Worm (Caenorhabditis elegans) whole organism, L3 larva: ENCODE data around the gene T16A9.3.

Experiments used
- R02D3.7 ChIP-seq: fragments of 150-350 bp; optimal IDR thresholded peaks from 2 replicates; lab custom pipeline; 2014; ENCODE audit warnings: missing biosample characterization, missing genetic modification characterization
- ZK546.5 ChIP-seq: sonication (generic microtip); optimal IDR thresholded peaks from 2 replicates; lab custom pipeline; 2017; ENCODE audit warnings: missing biosample characterization, missing genetic modification characterization
- aly-2 ChIP-seq: fragments of 150-350 bp; optimal IDR thresholded peaks from 2 replicates; lab custom pipeline; 2014; ENCODE audit warnings: missing biosample characterization, missing genetic modification characterization
- ama-1 ChIP-seq: fragments of 150-350 bp; optimal IDR thresholded peaks from 2 replicates; lab custom pipeline; 2018
- ceh-16 ChIP-seq: sonication (generic microtip); optimal IDR thresholded peaks from 2 replicates; lab custom pipeline; 2017; ENCODE audit warnings: missing biosample characterization, missing genetic modification characterization
- ceh-82 ChIP-seq: fragments of 150-350 bp; optimal IDR thresholded peaks from 2 replicates; lab custom pipeline; 2014; ENCODE audit warnings: missing biosample characterization, missing genetic modification characterization
- daf-12 ChIP-seq: fragments of 150-350 bp; optimal IDR thresholded peaks from 2 replicates; lab custom pipeline; 2014; ENCODE audit warnings: missing biosample characterization, missing genetic modification reagents, missing genetic modification characterization
- elt-1 ChIP-seq: fragments of 150-350 bp; optimal IDR thresholded peaks from 2 replicates; lab custom pipeline; 2014; ENCODE audit warnings: missing biosample characterization, missing genetic modification characterization
- elt-2 ChIP-seq: sonication (generic microtip); optimal IDR thresholded peaks from 2 replicates; lab custom pipeline; 2016; ENCODE audit warnings: missing genetic modification reagents, mild to moderate bottlenecking, missing genetic modification characterization, missing compliant biosample characterization
- elt-3 ChIP-seq, 3 experiments: fragments of 150-350 bp in 1 of 3; sonication (generic microtip) in 2 of 3; optimal IDR thresholded peaks; 2 replicates in 2 of 3; 4 replicates in 1 of 3; lab custom pipeline; 2014 to 2017; ENCODE audit warnings: missing biosample characterization in 3 of 3, missing genetic modification characterization in 3 of 3
- eor-1 ChIP-seq, 2 experiments: fragments of 150-350 bp; optimal IDR thresholded peaks; 2 replicates each; lab custom pipeline; 2014 to 2018; ENCODE audit warnings: missing biosample characterization in 2 of 2, missing genetic modification characterization in 2 of 2
- fkh-2 ChIP-seq: fragments of 150-350 bp; optimal IDR thresholded peaks from 2 replicates; lab custom pipeline; 2014; ENCODE audit warnings: missing biosample characterization, missing genetic modification reagents, missing genetic modification characterization
- fos-1 ChIP-seq: fragments of 150-350 bp; optimal IDR thresholded peaks from 2 replicates; lab custom pipeline; 2014; ENCODE audit warnings: missing biosample characterization, missing genetic modification characterization
- hmg-11 ChIP-seq: sonication (generic microtip); optimal IDR thresholded peaks from 2 replicates; lab custom pipeline; 2016; ENCODE audit warnings: missing genetic modification characterization, missing compliant biosample characterization
- jun-1 ChIP-seq: fragments of 150-350 bp; optimal IDR thresholded peaks from 2 replicates; lab custom pipeline; 2014; ENCODE audit warnings: missing biosample characterization, missing genetic modification reagents, missing genetic modification characterization
- lin-15B ChIP-seq: fragments of 150-350 bp; optimal IDR thresholded peaks from 2 replicates; lab custom pipeline; 2014; ENCODE audit warnings: missing biosample characterization, missing genetic modification characterization
- lin-39 ChIP-seq: fragments of 150-350 bp; optimal IDR thresholded peaks from 2 replicates; lab custom pipeline; 2018; ENCODE audit warnings: missing biosample characterization, missing genetic modification reagents, missing genetic modification characterization
- lsy-12 ChIP-seq: sonication (generic microtip); optimal IDR thresholded peaks from 2 replicates; lab custom pipeline; 2016; ENCODE audit warnings: mild to moderate bottlenecking, missing genetic modification characterization, missing compliant biosample characterization
- mdl-1 ChIP-seq: fragments of 150-350 bp; optimal IDR thresholded peaks from 2 replicates; lab custom pipeline; 2014; ENCODE audit warnings: missing biosample characterization, missing genetic modification characterization
- nfya-1 ChIP-seq: sonication (generic microtip); optimal IDR thresholded peaks from 2 replicates; lab custom pipeline; 2017; ENCODE audit warnings: missing genetic modification characterization, mild to moderate bottlenecking, missing compliant biosample characterization, antibody characterized with exemption, moderate library complexity; ENCODE audit not compliant: insufficient read depth
- nhr-11 ChIP-seq: fragments of 150-350 bp; optimal IDR thresholded peaks from 2 replicates; lab custom pipeline; 2014; ENCODE audit warnings: missing biosample characterization, missing genetic modification characterization
- nhr-12 ChIP-seq: fragments of 150-350 bp; optimal IDR thresholded peaks from 2 replicates; lab custom pipeline; 2014; ENCODE audit warnings: missing biosample characterization, missing genetic modification characterization
- nhr-23 ChIP-seq: fragments of 150-350 bp; optimal IDR thresholded peaks from 2 replicates; lab custom pipeline; 2014; ENCODE audit warnings: missing biosample characterization, missing genetic modification reagents, missing genetic modification characterization
- nhr-237 ChIP-seq: fragments of 150-350 bp; optimal IDR thresholded peaks from 2 replicates; lab custom pipeline; 2014; ENCODE audit warnings: missing biosample characterization, missing genetic modification characterization
- nhr-25 ChIP-seq: sonication (generic microtip); optimal IDR thresholded peaks from 2 replicates; lab custom pipeline; 2017; ENCODE audit warnings: missing biosample characterization, missing genetic modification characterization
- nhr-28 ChIP-seq: fragments of 150-350 bp; optimal IDR thresholded peaks from 2 replicates; lab custom pipeline; 2014; ENCODE audit warnings: missing biosample characterization, missing genetic modification characterization
- nhr-43 ChIP-seq: sonication (generic microtip); optimal IDR thresholded peaks from 2 replicates; lab custom pipeline; 2016; ENCODE audit warnings: mild to moderate bottlenecking, missing genetic modification characterization, missing compliant biosample characterization; ENCODE audit not compliant: poor library complexity, severe bottlenecking
- nhr-67 ChIP-seq: fragments of 150-350 bp; optimal IDR thresholded peaks from 2 replicates; lab custom pipeline; 2014; ENCODE audit warnings: missing biosample characterization, missing genetic modification characterization
- nhr-76 ChIP-seq: fragments of 150-350 bp; sonication (generic microtip); optimal IDR thresholded peaks from 5 replicates; lab custom pipeline; 2014; ENCODE audit warnings: missing biosample characterization, missing genetic modification characterization
- nhr-77 ChIP-seq: fragments of 150-350 bp; optimal IDR thresholded peaks from 2 replicates; lab custom pipeline; 2014; ENCODE audit warnings: missing biosample characterization, missing genetic modification characterization
- pha-4 ChIP-seq: fragments of 150-350 bp; optimal IDR thresholded peaks from 2 replicates; lab custom pipeline; 2014; ENCODE audit warnings: missing biosample characterization, missing genetic modification reagents, missing genetic modification characterization
- sea-2 ChIP-seq: fragments of 150-350 bp; sonication (generic microtip); optimal IDR thresholded peaks from 4 replicates; lab custom pipeline; 2014; ENCODE audit warnings: missing biosample characterization, missing genetic modification reagents, missing genetic modification characterization
- snpc-4 ChIP-seq: fragments of 150-350 bp; optimal IDR thresholded peaks from 2 replicates; lab custom pipeline; 2014; ENCODE audit warnings: missing biosample characterization, missing genetic modification characterization
- tbx-2 ChIP-seq: sonication (generic microtip); optimal IDR thresholded peaks from 2 replicates; lab custom pipeline; 2016; ENCODE audit warnings: mild to moderate bottlenecking, missing genetic modification characterization, missing compliant biosample characterization
- unc-62 ChIP-seq: fragments of 150-350 bp; sonication (generic microtip); optimal IDR thresholded peaks from 4 replicates; lab custom pipeline; 2014; ENCODE audit warnings: missing biosample characterization, missing genetic modification reagents, missing genetic modification characterization
- zag-1 ChIP-seq: fragments of 150-350 bp; optimal IDR thresholded peaks from 2 replicates; lab custom pipeline; 2014; ENCODE audit warnings: missing biosample characterization, missing genetic modification characterization
- ztf-4 ChIP-seq: fragments of 150-350 bp; optimal IDR thresholded peaks from 2 replicates; lab custom pipeline; 2014; ENCODE audit warnings: missing biosample characterization, missing genetic modification characterization

T16A9.3 gene

DNA sequence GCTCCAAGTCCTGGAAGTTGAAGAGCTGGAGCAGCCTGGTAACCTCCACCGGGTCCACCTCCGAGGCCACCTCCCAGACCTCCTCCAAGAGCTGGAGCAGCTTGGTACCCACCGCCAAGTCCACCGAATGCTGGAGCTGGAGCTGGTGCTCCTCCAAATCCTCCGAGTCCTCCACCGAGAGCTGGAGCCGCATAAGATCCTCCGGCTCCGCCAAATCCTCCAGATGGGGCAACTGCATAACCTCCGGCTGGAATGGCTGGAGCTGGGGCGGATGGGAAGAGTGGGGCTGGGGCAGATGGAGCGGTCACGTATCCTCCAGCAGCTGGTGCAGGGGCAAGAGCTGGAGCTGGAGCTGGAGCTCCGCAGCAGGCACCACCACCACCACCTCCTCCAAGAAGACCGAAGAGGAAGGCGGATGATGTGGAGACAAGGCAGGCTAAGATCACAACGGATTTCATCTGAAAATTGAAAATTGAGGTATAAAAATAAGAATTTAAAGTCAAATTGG is 35.4 kb downstream of the T16A9.3 start, which contains the start of gene K02E11.10:
Gene K02E11.10 (minus strand): TSS at position 458 of the 508 bp plus-strand sequence.
- TF ChIP-seq snpc-4 (tag; lab: Kevin White, UChicago) (no peak), nfya-1 (tag; lab: Kevin White, UChicago) (no peak), fkh-2 (tag; lab: Kevin White, UChicago) (no peak), nhr-76 (tag; lab: Kevin White, UChicago) (no peak), nhr-67 (tag; lab: Kevin White, UChicago) (no peak), unc-62 (GFP tag; lab: Kevin White, UChicago) (no peak), fos-1 (tag; lab: Kevin White, UChicago) (no peak), nhr-237 (tag; lab: Kevin White, UChicago) (no peak), elt-1 (tag; lab: Kevin White, UChicago) (no peak), ZK546.5 (tag; lab: Kevin White, UChicago) (no peak), pha-4 (no peak), lin-15B (tag; lab: Kevin White, UChicago) (no peak), nhr-28 (tag; lab: Kevin White, UChicago) (no peak), elt-2 (tag; lab: Kevin White, UChicago) (no peak)
- TF ChIP-seq, all 47 proteins: peak for 0

DNA sequence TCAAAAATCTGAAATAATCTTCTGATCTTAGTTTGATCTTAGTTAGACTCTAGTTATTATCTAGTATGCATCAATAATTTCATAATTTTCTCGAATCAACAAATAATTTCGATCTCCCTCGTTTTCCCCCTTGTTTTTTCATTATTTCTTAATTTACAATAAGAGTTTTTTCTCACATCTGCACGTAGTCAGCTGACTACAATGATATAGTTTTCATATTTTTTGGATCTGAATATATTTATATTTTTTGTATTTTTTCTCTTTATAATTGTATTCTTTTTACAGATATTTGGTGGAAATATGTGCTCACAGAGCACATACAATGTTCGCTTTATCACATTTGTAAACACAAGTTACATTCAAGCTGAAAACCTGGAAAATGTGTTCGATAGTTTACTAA is 38.6 kb downstream of the T16A9.3 start, which contains the start of gene sre-7:
Gene sre-7 (plus strand): TSS at position 301 of the 400 bp plus-strand sequence.
- no peak for TF ChIP-seq R02D3.7 (tag; lab: Kevin White, UChicago)

DNA sequence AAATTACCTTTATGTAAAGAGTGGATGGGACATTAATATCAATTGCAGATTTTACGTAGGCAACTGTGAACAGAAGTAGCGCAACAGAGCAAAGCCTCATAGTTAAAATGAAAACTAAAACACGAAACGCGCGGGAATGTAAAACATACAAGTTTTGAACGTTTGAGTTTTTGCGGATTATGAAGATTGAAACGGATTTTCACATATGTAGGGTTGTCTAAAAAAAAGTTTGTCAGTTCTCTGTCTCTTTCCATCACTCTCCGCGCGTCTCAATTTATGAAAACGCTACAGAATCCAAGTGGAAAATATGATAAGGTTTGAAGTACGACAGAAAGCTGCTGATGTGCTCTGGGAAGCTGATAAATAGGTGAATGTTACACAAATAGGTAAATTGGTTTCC is 41.4 kb downstream of the T16A9.3 start, which contains the start of gene K02E11.3:
Gene K02E11.3 (minus strand): TSS at position 101 of the 400 bp plus-strand sequence.
- TF ChIP-seq nhr-12 = no peak
- TF ChIP-seq lin-39 = no peak
- TF ChIP-seq fos-1 (tag; lab: Kevin White, UChicago) = no peak
- TF ChIP-seq nhr-237 (tag; lab: Kevin White, UChicago) = no peak
- TF ChIP-seq elt-3 (tag; optimal IDR thresholded peaks at IDR 0.05; lab: Kevin White, UChicago) = no peak
- TF ChIP-seq ZK546.5 (tag; lab: Kevin White, UChicago) = no peak
- no peak for TF ChIP-seq nhr-28 (tag; lab: Kevin White, UChicago)
- TF ChIP-seq lin-15B (tag; lab: Kevin White, UChicago) = no peak
- no peak for TF ChIP-seq nhr-43 (tag; lab: Kevin White, UChicago)
- no peak for TF ChIP-seq sea-2 (GFP tag; lab: Kevin White, UChicago)
- TF ChIP-seq nhr-25 (tag; lab: Kevin White, UChicago) = no peak

- TF ChIP-seq fos-1 (tag; lab: Kevin White, UChicago) = no peak
- TF ChIP-seq lin-15B (tag; lab: Kevin White, UChicago) = no peak
- TF ChIP-seq nhr-11 = no peak
- no peak for TF ChIP-seq hmg-11 (tag; lab: Kevin White, UChicago)
- no peak for TF ChIP-seq ZK546.5 (tag; lab: Kevin White, UChicago)
- TF ChIP-seq nhr-23 = no peak
- TF ChIP-seq nhr-77 (tag; lab: Kevin White, UChicago) = no peak
- TF ChIP-seq R02D3.7 (tag; lab: Kevin White, UChicago) = no peak
- no peak for TF ChIP-seq aly-2 (tag; lab: Kevin White, UChicago)
- no peak for TF ChIP-seq nfya-1 (tag; lab: Kevin White, UChicago)
- no peak for TF ChIP-seq ceh-16 (tag; lab: Kevin White, UChicago)
- no peak for TF ChIP-seq pha-4
- no peak for TF ChIP-seq daf-12 (tag; lab: Kevin White, UChicago)
- TF ChIP-seq eor-1 (tag; optimal IDR thresholded peaks at IDR 0.05; lab: Kevin White, UChicago) = no peak
- no peak for TF ChIP-seq jun-1 (tag; lab: Kevin White, UChicago)
- TF ChIP-seq elt-2 (tag; lab: Kevin White, UChicago) = no peak
- no peak for TF ChIP-seq ztf-4
- TF ChIP-seq tbx-2 (tag; lab: Kevin White, UChicago) = no peak
Observed at ce11 chrV:14248025-14248424, 42.7 kb downstream of the T16A9.3 start, which contains the start of gene K02E11.4. Gene K02E11.4, minus strand, starts transcription at chrV:14248125.

ce11 chrV:14248654-14249053 is 43.3 kb downstream of the T16A9.3 start, which contains the start of gene K02E11.6:
Gene K02E11.6, plus strand, starts transcription at chrV:14248802.
- no peak for TF ChIP-seq ama-1 (lab: Kevin White, UChicago)
- no peak for TF ChIP-seq unc-62 (GFP tag; lab: Kevin White, UChicago)
- TF ChIP-seq nhr-28 (tag; lab: Kevin White, UChicago) = no peak
- no peak for TF ChIP-seq eor-1 (tag; optimal IDR thresholded peaks at IDR 0.05; lab: Kevin White, UChicago)
- no peak for TF ChIP-seq nhr-25 (tag; lab: Kevin White, UChicago)
- TF ChIP-seq elt-2 (tag; lab: Kevin White, UChicago) = no peak
- TF ChIP-seq mdl-1 (tag; lab: Kevin White, UChicago) = no peak
- no peak for TF ChIP-seq lsy-12
- TF ChIP-seq nhr-77 (tag; lab: Kevin White, UChicago) = no peak
- TF ChIP-seq sea-2 (GFP tag; lab: Kevin White, UChicago) = no peak
- no peak for TF ChIP-seq nhr-12
- TF ChIP-seq ceh-82 (tag; lab: Kevin White, UChicago) = no peak
- TF ChIP-seq nhr-23 = no peak
- TF ChIP-seq zag-1 = no peak
- TF ChIP-seq, all 47 proteins: peak for 0
